Worm (Caenorhabditis elegans): Measurements from ENCODE around the gene pigt-1.

ce11 chrV:10929511-10929910 lies 29.1 kb downstream of the pigt-1 start, which contains the start of gene F58B4.3:
- TF ChIP-seq fkh-3 (tag; optimal IDR thresholded peaks at IDR 0.05) (no peak), attf-3 (GFP tag; conservative IDR thresholded peaks at IDR 0.05) (no peak), ceh-40 (GFP tag; IDR thresholded peaks at IDR 0.05) (no peak), K12H6.12 (tag; optimal IDR thresholded peaks at IDR 0.05) (no peak), aptf-2 (GFP tag; conservative IDR thresholded peaks at IDR 0.05) (no peak), nfya-2 (GFP tag; IDR thresholded peaks at IDR 0.05) (no peak)
